Worm (Caenorhabditis elegans) whole organism, late embryonic: ENCODE measurements around the gene K11E4.6.

ENCODE experiments used
- C38D4.7 ChIP-seq: fragments of 200-800 bp; sonication (Bioruptor generic); optimal IDR thresholded peaks from 2 replicates; lab custom pipeline; 2018; ENCODE audit warnings: mild to moderate bottlenecking, missing genetic modification characterization, moderate library complexity, missing compliant biosample characterization
- ama-1 ChIP-seq: fragments of 150-350 bp; optimal IDR thresholded peaks from 2 replicates; lab custom pipeline; 2014
- dmd-4 ChIP-seq: sonication (generic microtip); optimal IDR thresholded peaks from 2 replicates; lab custom pipeline; 2016; ENCODE audit warnings: borderline replicate concordance, missing genetic modification characterization, missing compliant biosample characterization
- dve-1 ChIP-seq: sonication (generic microtip); optimal IDR thresholded peaks from 2 replicates; lab custom pipeline; 2017; ENCODE audit warnings: antibody characterized with exemption, mild to moderate bottlenecking, missing genetic modification characterization, missing compliant biosample characterization
- lim-6 ChIP-seq: sonication (generic microtip); optimal IDR thresholded peaks from 2 replicates; lab custom pipeline; 2016; ENCODE audit warnings: missing genetic modification characterization, missing compliant biosample characterization
- nhr-11 ChIP-seq: fragments of 150-350 bp; optimal IDR thresholded peaks from 2 replicates; lab custom pipeline; 2014; ENCODE audit warnings: missing biosample characterization, missing genetic modification characterization
- pqm-1 ChIP-seq: sonication (generic microtip); optimal IDR thresholded peaks from 2 replicates; lab custom pipeline; 2016; ENCODE audit warnings: missing genetic modification characterization, missing compliant biosample characterization
- ztf-16 ChIP-seq: sonication (generic microtip); optimal IDR thresholded peaks from 2 replicates; lab custom pipeline; 2017; ENCODE audit warnings: missing genetic modification characterization, missing compliant biosample characterization

ce11 chrX:13716313-13716712 lies 8.2 kb upstream of the K11E4.6 start:
- TF ChIP-seq pqm-1 = no peak
- TF ChIP-seq C38D4.7 (GFP tag; lab: Kevin White, UChicago) = no peak
- TF ChIP-seq nhr-11 (tag; lab: Kevin White, UChicago) = no peak
- no peak for TF ChIP-seq ama-1 (lab: Kevin White, UChicago)
- TF ChIP-seq dve-1 (tag; lab: Kevin White, UChicago) = peak; percentile 59
- no peak for TF ChIP-seq dmd-4 (tag; lab: Kevin White, UChicago)
- no peak for TF ChIP-seq ztf-16
- TF ChIP-seq lim-6 (tag; lab: Kevin White, UChicago) = no peak
